Worm (Caenorhabditis elegans) whole organism, young adult: ENCODE results near the gene B0035.3.

Source experiments
- B0336.3 ChIP-seq: fragments of 200-800 bp; sonication (Bioruptor generic); IDR thresholded peaks from 2 replicates; pipeline ENCODE4 v1.3.6; 2022; ENCODE audit warnings: missing genetic modification characterization, missing compliant biosample characterization
- C06A6.2 ChIP-seq: fragments of 200-800 bp; sonication (Bioruptor generic); conservative IDR thresholded peaks from 2 replicates; pipeline ENCODE4 v1.3.6; 2022; ENCODE audit warnings: missing genetic modification characterization, missing compliant biosample characterization
- C17E4.6 ChIP-seq: fragments of 200-800 bp; sonication (Bioruptor generic); IDR thresholded peaks from 2 replicates; pipeline ENCODE4 v1.3.6; 2022; ENCODE audit warnings: missing genetic modification reagents, missing genetic modification characterization, missing compliant biosample characterization
- D2030.7 ChIP-seq: fragments of 200-800 bp; sonication (Bioruptor generic); IDR thresholded peaks from 2 replicates; pipeline ENCODE4 v1.3.6; 2022; ENCODE audit warnings: missing genetic modification reagents, missing genetic modification characterization, missing compliant biosample characterization
- F10E7.11 ChIP-seq: sonication (generic microtip); optimal IDR thresholded peaks from 2 replicates; lab custom pipeline; 2017; ENCODE audit warnings: mild to moderate bottlenecking, missing genetic modification characterization, moderate library complexity, missing compliant biosample characterization
- F22D6.2 ChIP-seq: sonication (generic microtip); optimal IDR thresholded peaks from 2 replicates; lab custom pipeline; 2016; ENCODE audit warnings: mild to moderate bottlenecking, missing genetic modification characterization, missing compliant biosample characterization
- F37B4.10 ChIP-seq: fragments of 200-800 bp; sonication (Bioruptor generic); IDR thresholded peaks from 2 replicates; pipeline ENCODE4 v1.3.6; 2022; ENCODE audit warnings: missing genetic modification characterization, missing compliant biosample characterization
- F39B2.1 ChIP-seq: fragments of 200-800 bp; sonication (Bioruptor generic); IDR thresholded peaks from 2 replicates; pipeline ENCODE4 v1.3.6; 2022; ENCODE audit warnings: missing genetic modification reagents, missing genetic modification characterization, missing compliant biosample characterization
- F49E8.2 ChIP-seq: sonication (generic microtip); optimal IDR thresholded peaks from 3 replicates; lab custom pipeline; 2017; ENCODE audit warnings: missing genetic modification characterization, mild to moderate bottlenecking, missing compliant biosample characterization, antibody characterized with exemption, moderate library complexity; ENCODE audit not compliant: insufficient read depth
- F57A8.1 ChIP-seq: fragments of 200-800 bp; sonication (Bioruptor generic); optimal IDR thresholded peaks from 2 replicates; lab custom pipeline; 2018; ENCODE audit warnings: mild to moderate bottlenecking, missing genetic modification characterization, moderate library complexity, missing compliant biosample characterization
- F57C9.4 ChIP-seq: sonication (generic microtip); optimal IDR thresholded peaks from 2 replicates; lab custom pipeline; 2017; ENCODE audit warnings: mild to moderate bottlenecking, missing genetic modification characterization, missing compliant biosample characterization
- T26A5.8 ChIP-seq: sonication (generic microtip); optimal IDR thresholded peaks from 2 replicates; lab custom pipeline; 2016; ENCODE audit warnings: missing genetic modification characterization, missing compliant biosample characterization
- Y53G8AR.9 ChIP-seq: fragments of 200-800 bp; sonication (Bioruptor generic); conservative IDR thresholded peaks from 2 replicates; pipeline ENCODE4 v1.3.6; 2022; ENCODE audit warnings: missing genetic modification reagents, missing genetic modification characterization, missing compliant biosample characterization
- Y56A3A.18 ChIP-seq: fragments of 200-800 bp; sonication (Bioruptor generic); IDR thresholded peaks from 2 replicates; pipeline ENCODE4 v1.3.6; 2022; ENCODE audit warnings: missing genetic modification reagents, missing genetic modification characterization, missing compliant biosample characterization
- Y67H2A.10 ChIP-seq: fragments of 200-800 bp; sonication (Bioruptor generic); conservative IDR thresholded peaks from 2 replicates; pipeline ENCODE4 v1.3.6; 2022; ENCODE audit warnings: missing genetic modification reagents, missing genetic modification characterization, missing compliant biosample characterization
- ZK185.1 ChIP-seq: sonication (generic microtip); optimal IDR thresholded peaks from 2 replicates; lab custom pipeline; 2016; ENCODE audit warnings: mild to moderate bottlenecking, missing genetic modification characterization, missing compliant biosample characterization; ENCODE audit not compliant: poor library complexity, severe bottlenecking
- aptf-3 ChIP-seq: fragments of 200-800 bp; sonication (Bioruptor generic); IDR thresholded peaks from 2 replicates; pipeline ENCODE4 v1.3.6; 2022; ENCODE audit warnings: missing genetic modification characterization, missing compliant biosample characterization
- bed-2 ChIP-seq: fragments of 200-800 bp; sonication (Bioruptor generic); IDR thresholded peaks from 2 replicates; pipeline ENCODE4 v1.3.6; 2022; ENCODE audit warnings: missing genetic modification reagents, missing genetic modification characterization, missing compliant biosample characterization
- ceh-100 ChIP-seq: fragments of 200-800 bp; sonication (Bioruptor generic); IDR thresholded peaks from 2 replicates; pipeline ENCODE4 v1.3.6; 2022; ENCODE audit warnings: missing genetic modification reagents, missing genetic modification characterization, missing compliant biosample characterization
- ceh-27 ChIP-seq: fragments of 200-800 bp; sonication (Bioruptor generic); optimal IDR thresholded peaks from 2 replicates; lab custom pipeline; 2018; ENCODE audit warnings: mild to moderate bottlenecking, missing genetic modification characterization, moderate library complexity, missing compliant biosample characterization
- ceh-40 ChIP-seq: fragments of 200-800 bp; sonication (Bioruptor generic); IDR thresholded peaks from 2 replicates; pipeline ENCODE4 v1.3.6; 2022; ENCODE audit warnings: missing genetic modification characterization, missing compliant biosample characterization
- die-1 ChIP-seq: sonication (generic microtip); optimal IDR thresholded peaks from 2 replicates; lab custom pipeline; 2016; ENCODE audit warnings: missing genotype, mild to moderate bottlenecking, missing genetic modification characterization, missing compliant biosample characterization
- dpl-1 ChIP-seq: fragments of 150-350 bp; optimal IDR thresholded peaks from 2 replicates; lab custom pipeline; 2014; ENCODE audit warnings: missing biosample characterization, missing genetic modification reagents, missing genetic modification characterization
- egrh-3 ChIP-seq: fragments of 200-800 bp; sonication (Bioruptor generic); IDR thresholded peaks from 2 replicates; pipeline ENCODE4 v1.3.6; 2022; ENCODE audit warnings: missing genetic modification reagents, missing genetic modification characterization, missing compliant biosample characterization
- ets-4 ChIP-seq: fragments of 200-800 bp; sonication (Bioruptor generic); optimal IDR thresholded peaks from 2 replicates; lab custom pipeline; 2018; ENCODE audit warnings: mild to moderate bottlenecking, missing genetic modification characterization, missing compliant biosample characterization
- fkh-3 ChIP-seq: sonication (generic microtip); optimal IDR thresholded peaks from 2 replicates; lab custom pipeline; 2016; ENCODE audit warnings: mild to moderate bottlenecking, missing genetic modification characterization, missing compliant biosample characterization
- him-1 ChIP-seq: sonication (generic microtip); optimal IDR thresholded peaks from 2 replicates; lab custom pipeline; 2016; ENCODE audit warnings: missing genotype, missing genetic modification reagents, missing genetic modification characterization, missing compliant biosample characterization
- hlh-26 ChIP-seq: fragments of 200-800 bp; sonication (Bioruptor generic); conservative IDR thresholded peaks from 2 replicates; pipeline ENCODE4 v1.3.6; 2022; ENCODE audit warnings: missing genetic modification reagents, missing genetic modification characterization, missing compliant biosample characterization
- hmg-1.2 ChIP-seq: fragments of 200-800 bp; sonication (Bioruptor generic); IDR thresholded peaks from 2 replicates; pipeline ENCODE4 v1.3.6; 2022; ENCODE audit warnings: missing genetic modification reagents, missing genetic modification characterization, missing compliant biosample characterization
- hmg-20 ChIP-seq: fragments of 200-800 bp; sonication (Bioruptor generic); IDR thresholded peaks from 2 replicates; pipeline ENCODE4 v1.3.6; 2022; ENCODE audit warnings: missing genetic modification reagents, missing genetic modification characterization, missing compliant biosample characterization
- let-607 ChIP-seq, 2 experiments: fragments of 200-800 bp in 1 of 2; sonication (Bioruptor generic) in 1 of 2; sonication (generic microtip) in 1 of 2; optimal IDR thresholded peaks; 2 replicates each; lab custom pipeline; 2016 to 2018; ENCODE audit warnings: mild to moderate bottlenecking in 2 of 2, missing compliant biosample characterization in 2 of 2, missing genetic modification characterization in 2 of 2, moderate library complexity in 2 of 2, missing genotype in 1 of 2
- lin-26 ChIP-seq: fragments of 200-800 bp; sonication (Bioruptor generic); IDR thresholded peaks from 2 replicates; pipeline ENCODE4 v1.3.6; 2022; ENCODE audit warnings: missing genetic modification reagents, missing genetic modification characterization, missing compliant biosample characterization
- lsl-1 ChIP-seq: fragments of 200-800 bp; sonication (Bioruptor generic); optimal IDR thresholded peaks from 2 replicates; lab custom pipeline; 2018; ENCODE audit warnings: mild to moderate bottlenecking, missing genetic modification characterization, moderate library complexity, missing compliant biosample characterization
- madf-3 ChIP-seq: fragments of 200-800 bp; sonication (Bioruptor generic); IDR thresholded peaks from 2 replicates; pipeline ENCODE4 v1.3.6; 2022; ENCODE audit warnings: missing genetic modification reagents, missing genetic modification characterization, missing compliant biosample characterization
- madf-6 ChIP-seq: fragments of 200-800 bp; sonication (Bioruptor generic); IDR thresholded peaks from 2 replicates; pipeline ENCODE4 v1.3.6; 2022; ENCODE audit warnings: missing genetic modification reagents, missing genetic modification characterization, missing compliant biosample characterization
- madf-8 ChIP-seq: fragments of 200-800 bp; sonication (Bioruptor generic); conservative IDR thresholded peaks from 2 replicates; pipeline ENCODE4 v1.3.6; 2022; ENCODE audit warnings: missing genetic modification reagents, missing genetic modification characterization, missing compliant biosample characterization
- mcd-1 ChIP-seq: fragments of 200-800 bp; sonication (Bioruptor generic); IDR thresholded peaks from 2 replicates; pipeline ENCODE4 v1.3.6; 2022; ENCODE audit warnings: missing genetic modification reagents, missing genetic modification characterization, missing compliant biosample characterization
- nfya-1 ChIP-seq: sonication (generic microtip); optimal IDR thresholded peaks from 2 replicates; lab custom pipeline; 2017; ENCODE audit warnings: antibody characterized with exemption, missing compliant biosample characterization, missing genetic modification characterization, borderline replicate concordance; ENCODE audit not compliant: insufficient read depth
- nfyb-1 ChIP-seq: fragments of 200-800 bp; sonication (Bioruptor generic); IDR thresholded peaks from 2 replicates; pipeline ENCODE4 v1.3.6; 2022; ENCODE audit warnings: missing genetic modification reagents, missing genetic modification characterization, missing compliant biosample characterization
- rcor-1 ChIP-seq: fragments of 200-800 bp; sonication (Bioruptor generic); IDR thresholded peaks from 2 replicates; pipeline ENCODE4 v1.3.6; 2022; ENCODE audit warnings: missing genetic modification reagents, missing genetic modification characterization, missing compliant biosample characterization
- repo-1 ChIP-seq: sonication (generic microtip); optimal IDR thresholded peaks from 2 replicates; lab custom pipeline; 2017; ENCODE audit warnings: mild to moderate bottlenecking, missing genetic modification characterization, missing compliant biosample characterization
- snpc-1.3 ChIP-seq: sonication (generic microtip); optimal IDR thresholded peaks from 2 replicates; lab custom pipeline; 2017; ENCODE audit warnings: missing genetic modification characterization, mild to moderate bottlenecking, missing compliant biosample characterization, antibody characterized with exemption, moderate library complexity, missing genotype, missing genetic modification reagents; ENCODE audit not compliant: insufficient read depth
- snpc-3.4 ChIP-seq: sonication (generic microtip); optimal IDR thresholded peaks from 2 replicates; lab custom pipeline; 2017; ENCODE audit warnings: missing genetic modification characterization, mild to moderate bottlenecking, missing compliant biosample characterization, antibody characterized with exemption, moderate library complexity, missing genotype, missing genetic modification reagents
- somi-1 ChIP-seq: fragments of 200-800 bp; sonication (Bioruptor generic); optimal IDR thresholded peaks from 2 replicates; lab custom pipeline; 2018; ENCODE audit warnings: mild to moderate bottlenecking, missing genetic modification characterization, missing compliant biosample characterization
- ztf-22 ChIP-seq: fragments of 200-800 bp; sonication (Bioruptor generic); optimal IDR thresholded peaks from 2 replicates; lab custom pipeline; 2018; ENCODE audit warnings: mild to moderate bottlenecking, missing genetic modification characterization, moderate library complexity, missing compliant biosample characterization
- ztf-3 ChIP-seq: fragments of 200-800 bp; sonication (Bioruptor generic); optimal IDR thresholded peaks from 2 replicates; lab custom pipeline; 2018; ENCODE audit warnings: mild to moderate bottlenecking, missing genetic modification characterization, missing compliant biosample characterization

B0035.3 gene

ce11 chrIV:11323666-11324065 lies 8.9 kb upstream of the B0035.3 start (continued):
- TF ChIP-seq rcor-1 (peak; percentile 68), T26A5.8 (no peak), him-1 (peak; percentile 74), madf-6 (GFP tag; lab: Robert Waterston, UW) (peak; percentile 64), Y67H2A.10 (GFP tag; lab: Robert Waterston, UW) (no peak), ceh-100 (GFP tag; lab: Robert Waterston, UW) (0 out of 2 replicates have a peak, but pooled peaks have one; percentile 27), F49E8.2 (peak; percentile 4), C06A6.2 (GFP tag; lab: Robert Waterston, UW) (no peak), B0336.3 (no peak), nfya-1 (no peak), F22D6.2 (tag; lab: Kevin White, UChicago) (no peak)

ce11 chrIV:11320500-11320899 lies 5.7 kb upstream of the B0035.3 start, which contains the start of gene edg-1:
TSS of gene edg-1 (plus strand) at chrIV:11320800.
- TF ChIP-seq ets-4 (GFP tag; lab: Kevin White, UChicago) (no peak), hmg-20 (no peak), snpc-3.4 (no peak), F49E8.2 (peak; percentile 7)

- TF ChIP-seq lin-26 (GFP tag; lab: Robert Waterston, UW) (no peak), ztf-22 (GFP tag; lab: Kevin White, UChicago) (no peak), bed-2 (GFP tag; lab: Robert Waterston, UW) (no peak), C17E4.6 (GFP tag; lab: Robert Waterston, UW) (no peak), repo-1 (tag; lab: Kevin White, UChicago) (no peak), hmg-20 (no peak), die-1 (tag; lab: Kevin White, UChicago) (no peak), egrh-3 (GFP tag; lab: Robert Waterston, UW) (no peak), snpc-3.4 (peak; percentile 53), somi-1 (GFP tag; lab: Kevin White, UChicago) (no peak), F10E7.11 (tag; lab: Kevin White, UChicago) (no peak), hmg-1.2 (peak; percentile 11; the same call in 1 of the 2 replicates), hlh-26 (no peak), F37B4.10 (GFP tag; lab: Robert Waterston, UW) (no peak), ZK185.1 (tag; lab: Kevin White, UChicago) (no peak), ceh-27 (GFP tag; lab: Kevin White, UChicago) (no peak), madf-3 (peak; percentile 91), madf-8 (GFP tag; lab: Robert Waterston, UW) (no peak), snpc-1.3 (tag; lab: Kevin White, UChicago) (peak; percentile 9), ceh-40 (GFP tag; lab: Robert Waterston, UW) (no peak), Y53G8AR.9 (GFP tag; lab: Robert Waterston, UW) (no peak), B0336.3 (no peak), ztf-3 (GFP tag; lab: Kevin White, UChicago) (no peak), F57C9.4 (tag; lab: Kevin White, UChicago) (no peak), F57A8.1 (no peak), mcd-1 (GFP tag; lab: Robert Waterston, UW) (no peak), fkh-3 (tag; lab: Kevin White, UChicago) (no peak), dpl-1 (GFP tag; lab: Kevin White, UChicago) (no peak), lsl-1 (peak; percentile 89), nfyb-1 (GFP tag; lab: Robert Waterston, UW) (no peak), Y56A3A.18 (GFP tag; lab: Robert Waterston, UW) (no peak), let-607 (tag; optimal IDR thresholded peaks at IDR 0.05; lab: Kevin White, UChicago) (no peak), aptf-3 (GFP tag; lab: Robert Waterston, UW) (no peak), F39B2.1 (GFP tag; lab: Robert Waterston, UW) (no peak), D2030.7 (GFP tag; lab: Robert Waterston, UW) (peak; percentile 30; the same call in 1 of the 2 replicates)
Observed at ce11 chrIV:11319884-11320362, 5.1 kb upstream of the B0035.3 start, which contains the start of gene B0035.18. TSS of gene B0035.18 (plus strand) at chrIV:11320312.
